Worm (Caenorhabditis elegans): ENCODE data around the gene cyld-1.
"Not testable (repeated sequence)": the region's sequence is repeated elsewhere in the genome, so short reads cannot be mapped to it uniquely, and the experiment has no call there.

cyld-1 gene

ce11 chrIII:9853667-9854620, 56.5 kb downstream of the cyld-1 start (continued):
- no peak for TF ChIP-seq ama-1 (optimal IDR thresholded peaks at IDR 0.05)
- no peak for TF ChIP-seq ama-1 (GFP tag; optimal IDR thresholded peaks at IDR 0.05)
- no peak for TF ChIP-seq aptf-2 (GFP tag; conservative IDR thresholded peaks at IDR 0.05)
- no peak for TF ChIP-seq F49E8.2 (tag; optimal IDR thresholded peaks at IDR 0.05; ENCODE audit: insufficient read depth)
- TF ChIP-seq bed-2 (GFP tag; IDR thresholded peaks at IDR 0.05), result no peak
- no peak for TF ChIP-seq xnd-1 (tag; optimal IDR thresholded peaks at IDR 0.05)
- TF ChIP-seq C06A6.2 (GFP tag; conservative IDR thresholded peaks at IDR 0.05), result no peak
- TF ChIP-seq aptf-3 (GFP tag; IDR thresholded peaks at IDR 0.05), result no peak
- no peak for TF ChIP-seq unc-62 (GFP tag; optimal IDR thresholded peaks at IDR 0.05)
- no peak for TF ChIP-seq F52B5.7 (tag; optimal IDR thresholded peaks at IDR 0.05)
- TF ChIP-seq athp-1 (tag; optimal IDR thresholded peaks at IDR 0.05), result no peak
- no peak for TF ChIP-seq F23B12.7 (tag; optimal IDR thresholded peaks at IDR 0.05; ENCODE audit: insufficient read depth)
- TF ChIP-seq madf-8 (GFP tag; conservative IDR thresholded peaks at IDR 0.05), result no peak
- TF ChIP-seq pbrm-1 (GFP tag; IDR thresholded peaks at IDR 0.05), result peak; percentile 25; the same call in 1 of the 2 replicates
- no peak for TF ChIP-seq tbp1 (GFP tag; optimal IDR thresholded peaks at IDR 0.05)
- no peak for TF ChIP-seq bed-1 (GFP tag; IDR thresholded peaks at IDR 0.05)
- no peak for TF ChIP-seq zim-3 (tag; optimal IDR thresholded peaks at IDR 0.05)
- no peak for TF ChIP-seq hlh-12 (tag; optimal IDR thresholded peaks at IDR 0.05)
- TF ChIP-seq let-526 (GFP tag; IDR thresholded peaks at IDR 0.05), result no peak
- TF ChIP-seq B0336.3 (GFP tag; IDR thresholded peaks at IDR 0.05), result peak; percentile 63; the same call in 1 of the 2 replicates

ce11 chrIII:9851547-9851946, 58.9 kb downstream of the cyld-1 start, which contains the start of gene K11H3.3:
Gene K11H3.3 (plus strand): TSS chrIII:9851854.
- TF ChIP-seq F22D6.2 (tag; optimal IDR thresholded peaks at IDR 0.05), result no peak
- no peak for TF ChIP-seq hsf-1 (GFP tag; IDR thresholded peaks at IDR 0.05)
- TF ChIP-seq madf-8 (GFP tag; conservative IDR thresholded peaks at IDR 0.05), result no peak
- no peak for TF ChIP-seq nfyb-1 (GFP tag; IDR thresholded peaks at IDR 0.05)
- 0 out of 2 replicates have a peak, but pooled peaks have one; percentile 5 for TF ChIP-seq dox-1 (GFP tag; IDR thresholded peaks at IDR 0.05)

- TF ChIP-seq F37B4.10 (GFP tag; IDR thresholded peaks at IDR 0.05) (no peak), nhr-80 (tag; optimal IDR thresholded peaks at IDR 0.05) (peak; percentile 47), lin-40 (tag; optimal IDR thresholded peaks at IDR 0.05) (no peak)
These were observed 59.6 kb downstream of the cyld-1 start for ce11 chrIII:9850877-9851276.

ce11 chrIII:9849950-9850349, 60.5 kb downstream of the cyld-1 start:
- peak; percentile 62 for TF ChIP-seq nhr-80 (tag; optimal IDR thresholded peaks at IDR 0.05)
- no peak for TF ChIP-seq hlh-12 (tag; optimal IDR thresholded peaks at IDR 0.05)

ce11 chrIII:9849111-9849510, 61.3 kb downstream of the cyld-1 start:
- TF ChIP-seq ekl-4 (GFP tag; IDR thresholded peaks at IDR 0.05) (peak; percentile 21; the same call in 1 of the 2 replicates), Y79H2A.3 (GFP tag; conservative IDR thresholded peaks at IDR 0.05) (peak; percentile 64; the same call in 1 of the 2 replicates), mcd-1 (GFP tag; IDR thresholded peaks at IDR 0.05) (peak; percentile 74), B0261.1 (tag; optimal IDR thresholded peaks at IDR 0.05) (peak; percentile 43), pbrm-1 (GFP tag; IDR thresholded peaks at IDR 0.05) (0 out of 2 replicates have a peak, but pooled peaks have one; percentile 42), ztf-28 (GFP tag; IDR thresholded peaks at IDR 0.05) (0 out of 2 replicates have a peak, but pooled peaks have one; percentile 53), hmg-1.2 (GFP tag; IDR thresholded peaks at IDR 0.05) (peak; percentile 39), egrh-3 (GFP tag; IDR thresholded peaks at IDR 0.05) (0 out of 2 replicates have a peak, but pooled peaks have one; percentile 14), madf-3 (GFP tag; IDR thresholded peaks at IDR 0.05) (0 out of 2 replicates have a peak, but pooled peaks have one; percentile 57), lin-26 (GFP tag; IDR thresholded peaks at IDR 0.05) (peak; percentile 73; the same call in 1 of the 2 replicates), rpc-1 (tag; optimal IDR thresholded peaks at IDR 0.05) (peak; percentile 49), madf-6 (GFP tag; IDR thresholded peaks at IDR 0.05) (peak; percentile 59), madf-8 (GFP tag; conservative IDR thresholded peaks at IDR 0.05) (peak; percentile 29; the same call in 1 of the 2 replicates), tbp1 (GFP tag; optimal IDR thresholded peaks at IDR 0.05) (peak; percentile 73)
- not testable (repeated sequence) for TF ChIP-seq rpc-1 (optimal IDR thresholded peaks at IDR 0.05)
